Worm (Caenorhabditis elegans) whole organism, L3 larva: ENCODE measurements around the gene C29F9.12.

Experiments used
- eor-1 ChIP-seq, 2 experiments: fragments of 150-350 bp; optimal IDR thresholded peaks; 2 replicates each; lab custom pipeline; 2014 to 2018; ENCODE audit warnings: missing biosample characterization in 2 of 2, missing genetic modification characterization in 2 of 2
- fos-1 ChIP-seq: fragments of 150-350 bp; optimal IDR thresholded peaks from 2 replicates; lab custom pipeline; 2014; ENCODE audit warnings: missing biosample characterization, missing genetic modification characterization
- mdl-1 ChIP-seq: fragments of 150-350 bp; optimal IDR thresholded peaks from 2 replicates; lab custom pipeline; 2014; ENCODE audit warnings: missing biosample characterization, missing genetic modification characterization
- ztf-4 ChIP-seq: fragments of 150-350 bp; optimal IDR thresholded peaks from 2 replicates; lab custom pipeline; 2014; ENCODE audit warnings: missing biosample characterization, missing genetic modification characterization

- no peak for TF ChIP-seq eor-1 (tag; optimal IDR thresholded peaks at IDR 0.05; lab: Kevin White, UChicago)
- no peak for TF ChIP-seq fos-1
- no peak for TF ChIP-seq ztf-4 (tag; lab: Kevin White, UChicago)
- no peak for TF ChIP-seq mdl-1 (tag; lab: Kevin White, UChicago)
Observed at ce11 chrIII:87183-87582, 34.6 kb downstream of the C29F9.12 start, which contains the start of the genes F54C4.4 and mrpl-40.
